Worm (Caenorhabditis elegans) whole organism, L2 larva: ENCODE measurements around the gene col-168.

Source experiments
- C34F6.9 ChIP-seq: fragments of 150-350 bp; optimal IDR thresholded peaks from 2 replicates; lab custom pipeline; 2014; ENCODE audit warnings: missing biosample characterization, missing genetic modification characterization
- F13H6.1 ChIP-seq: sonication (generic microtip); optimal IDR thresholded peaks from 2 replicates; lab custom pipeline; 2016; ENCODE audit warnings: missing genetic modification characterization, missing compliant biosample characterization
- R02D3.7 ChIP-seq: fragments of 150-350 bp; optimal IDR thresholded peaks from 2 replicates; lab custom pipeline; 2014; ENCODE audit warnings: missing biosample characterization, missing genetic modification characterization
- Y55F3AM.14 ChIP-seq: fragments of 200-800 bp; sonication (Bioruptor generic); optimal IDR thresholded peaks from 2 replicates; lab custom pipeline; 2018; ENCODE audit warnings: mild to moderate bottlenecking, missing genetic modification characterization, missing compliant biosample characterization
- ZK546.5 ChIP-seq: sonication (generic microtip); optimal IDR thresholded peaks from 2 replicates; lab custom pipeline; 2017; ENCODE audit warnings: missing biosample characterization, missing genetic modification characterization
- alr-1 ChIP-seq: fragments of 150-350 bp; optimal IDR thresholded peaks from 2 replicates; lab custom pipeline; 2014; ENCODE audit warnings: missing biosample characterization, missing genetic modification characterization
- aly-2 ChIP-seq: fragments of 150-350 bp; optimal IDR thresholded peaks from 2 replicates; lab custom pipeline; 2014; ENCODE audit warnings: missing biosample characterization, missing genetic modification characterization
- ama-1 ChIP-seq: fragments of 150-350 bp; optimal IDR thresholded peaks from 2 replicates; lab custom pipeline; 2018; ENCODE audit warnings: inconsistent platforms
- blmp-1 ChIP-seq: sonication (generic microtip); optimal IDR thresholded peaks from 2 replicates; lab custom pipeline; 2017; ENCODE audit warnings: missing genetic modification characterization, mild to moderate bottlenecking, missing compliant biosample characterization, antibody characterized with exemption, moderate library complexity; ENCODE audit not compliant: insufficient read depth
- ceh-16 ChIP-seq: fragments of 150-350 bp; optimal IDR thresholded peaks from 2 replicates; lab custom pipeline; 2014; ENCODE audit warnings: missing biosample characterization, missing genetic modification characterization
- ceh-82 ChIP-seq: fragments of 150-350 bp; optimal IDR thresholded peaks from 2 replicates; lab custom pipeline; 2014; ENCODE audit warnings: missing biosample characterization, missing genetic modification characterization
- crh-2 ChIP-seq: sonication (generic microtip); optimal IDR thresholded peaks from 2 replicates; lab custom pipeline; 2017; ENCODE audit warnings: missing biosample characterization, missing genetic modification characterization
- dmd-4 ChIP-seq: sonication (generic microtip); optimal IDR thresholded peaks from 2 replicates; lab custom pipeline; 2017; ENCODE audit warnings: missing biosample characterization, missing genetic modification characterization
- egl-27 ChIP-seq: sonication (generic microtip); optimal IDR thresholded peaks from 3 replicates; lab custom pipeline; 2017; ENCODE audit warnings: missing biosample characterization, missing genetic modification reagents, missing genetic modification characterization
- elt-1 ChIP-seq: fragments of 150-350 bp; optimal IDR thresholded peaks from 2 replicates; lab custom pipeline; 2014; ENCODE audit warnings: missing biosample characterization, missing genetic modification characterization
- elt-3 ChIP-seq: sonication (generic microtip); optimal IDR thresholded peaks from 2 replicates; lab custom pipeline; 2017; ENCODE audit warnings: missing biosample characterization, missing genetic modification characterization
- fos-1 ChIP-seq: fragments of 150-350 bp; optimal IDR thresholded peaks from 2 replicates; lab custom pipeline; 2014; ENCODE audit warnings: missing biosample characterization, missing genetic modification characterization
- gmeb-1 ChIP-seq: fragments of 150-350 bp; optimal IDR thresholded peaks from 2 replicates; lab custom pipeline; 2014; ENCODE audit warnings: missing biosample characterization, missing genetic modification characterization
- lin-11 ChIP-seq: fragments of 150-350 bp; sonication (generic microtip); optimal IDR thresholded peaks from 2 replicates; lab custom pipeline; 2014; ENCODE audit warnings: missing biosample characterization, missing genetic modification characterization, inconsistent platforms, mixed read lengths
- lin-13 ChIP-seq: fragments of 150-350 bp; optimal IDR thresholded peaks from 2 replicates; lab custom pipeline; 2014; ENCODE audit warnings: missing biosample characterization, missing genetic modification reagents, missing genetic modification characterization
- lin-39 ChIP-seq: fragments of 150-350 bp; optimal IDR thresholded peaks from 2 replicates; lab custom pipeline; 2014; ENCODE audit warnings: missing biosample characterization, missing genetic modification reagents, missing genetic modification characterization
- lsy-2 ChIP-seq, 2 experiments: fragments of 150-350 bp in 1 of 2; sonication (generic microtip) in 1 of 2; optimal IDR thresholded peaks; 2 replicates each; lab custom pipeline; 2014 to 2017; ENCODE audit warnings: missing biosample characterization in 2 of 2, missing genetic modification characterization in 2 of 2
- mab-5 ChIP-seq: fragments of 150-350 bp; optimal IDR thresholded peaks from 2 replicates; lab custom pipeline; 2014; ENCODE audit warnings: missing biosample characterization, missing genetic modification characterization
- mbf-1 ChIP-seq: sonication (generic microtip); optimal IDR thresholded peaks from 2 replicates; lab custom pipeline; 2017; ENCODE audit warnings: missing biosample characterization, missing genetic modification characterization
- mdl-1 ChIP-seq, 2 experiments: fragments of 150-350 bp in 1 of 2; sonication (generic microtip) in 1 of 2; optimal IDR thresholded peaks; 2 replicates each; lab custom pipeline; 2017; ENCODE audit warnings: missing biosample characterization in 2 of 2, missing genetic modification characterization in 2 of 2
- nhr-10 ChIP-seq: sonication (generic microtip); optimal IDR thresholded peaks from 2 replicates; lab custom pipeline; 2017; ENCODE audit warnings: missing biosample characterization, missing genetic modification characterization
- nhr-11 ChIP-seq: fragments of 150-350 bp; optimal IDR thresholded peaks from 2 replicates; lab custom pipeline; 2014; ENCODE audit warnings: missing biosample characterization, missing genetic modification characterization
- nhr-12 ChIP-seq: fragments of 150-350 bp; optimal IDR thresholded peaks from 2 replicates; lab custom pipeline; 2014; ENCODE audit warnings: missing biosample characterization, missing genetic modification characterization
- nhr-129 ChIP-seq: fragments of 150-350 bp; optimal IDR thresholded peaks from 2 replicates; lab custom pipeline; 2014; ENCODE audit warnings: missing biosample characterization, missing genetic modification characterization
- nhr-21 ChIP-seq: fragments of 150-350 bp; optimal IDR thresholded peaks from 2 replicates; lab custom pipeline; 2014; ENCODE audit warnings: missing biosample characterization, missing genetic modification characterization
- nhr-23 ChIP-seq: fragments of 150-350 bp; optimal IDR thresholded peaks from 2 replicates; lab custom pipeline; 2014; ENCODE audit warnings: missing biosample characterization, missing genetic modification reagents, missing genetic modification characterization
- nhr-237 ChIP-seq: fragments of 150-350 bp; optimal IDR thresholded peaks from 2 replicates; lab custom pipeline; 2014; ENCODE audit warnings: missing biosample characterization, missing genetic modification characterization
- nhr-25 ChIP-seq: fragments of 150-350 bp; sonication (generic microtip); optimal IDR thresholded peaks from 3 replicates; lab custom pipeline; 2014; ENCODE audit warnings: missing biosample characterization, missing genetic modification characterization
- nhr-6 ChIP-seq: fragments of 150-350 bp; optimal IDR thresholded peaks from 2 replicates; lab custom pipeline; 2014; ENCODE audit warnings: missing biosample characterization, missing genetic modification characterization
- nhr-77 ChIP-seq: fragments of 150-350 bp; optimal IDR thresholded peaks from 2 replicates; lab custom pipeline; 2014; ENCODE audit warnings: missing biosample characterization, missing genetic modification characterization
- peb-1 ChIP-seq: fragments of 150-350 bp; optimal IDR thresholded peaks from 2 replicates; lab custom pipeline; 2014; ENCODE audit warnings: missing biosample characterization, missing genetic modification characterization
- sem-4 ChIP-seq: fragments of 150-350 bp; optimal IDR thresholded peaks from 2 replicates; lab custom pipeline; 2014; ENCODE audit warnings: missing biosample characterization, missing genetic modification reagents, missing genetic modification characterization
- skn-1 ChIP-seq: sonication (generic microtip); optimal IDR thresholded peaks from 2 replicates; lab custom pipeline; 2017; ENCODE audit warnings: missing biosample characterization, missing genetic modification characterization
- sma-3 ChIP-seq: sonication (generic microtip); optimal IDR thresholded peaks from 2 replicates; lab custom pipeline; 2016; ENCODE audit warnings: missing genetic modification reagents, missing genetic modification characterization, missing compliant biosample characterization
- sma-9 ChIP-seq, 2 experiments: fragments of 150-350 bp in 1 of 2; sonication (generic microtip) in 1 of 2; optimal IDR thresholded peaks; 2 replicates each; lab custom pipeline; 2014 to 2016; ENCODE audit warnings: missing genetic modification characterization in 2 of 2, mild to moderate bottlenecking in 1 of 2, missing biosample characterization in 1 of 2, missing compliant biosample characterization in 1 of 2, missing genetic modification reagents in 1 of 2, moderate library complexity in 1 of 2
- snpc-4 ChIP-seq: fragments of 150-350 bp; optimal IDR thresholded peaks from 2 replicates; lab custom pipeline; 2014; ENCODE audit warnings: missing biosample characterization, missing genetic modification characterization
- unc-39 ChIP-seq: fragments of 150-350 bp; optimal IDR thresholded peaks from 2 replicates; lab custom pipeline; 2014; ENCODE audit warnings: missing biosample characterization, missing genetic modification characterization
- unc-55 ChIP-seq: fragments of 150-350 bp; sonication (generic microtip); optimal IDR thresholded peaks from 3 replicates; lab custom pipeline; 2014; ENCODE audit warnings: missing biosample characterization, missing genetic modification reagents, missing genetic modification characterization
- unc-62 ChIP-seq: fragments of 150-350 bp; optimal IDR thresholded peaks from 2 replicates; lab custom pipeline; 2014; ENCODE audit warnings: missing biosample characterization, missing genetic modification reagents, missing genetic modification characterization
- zag-1 ChIP-seq: fragments of 150-350 bp; optimal IDR thresholded peaks from 2 replicates; lab custom pipeline; 2014; ENCODE audit warnings: missing biosample characterization, missing genetic modification characterization
- ztf-1 ChIP-seq: fragments of 200-800 bp; sonication (Bioruptor generic); conservative IDR thresholded peaks from 2 replicates; pipeline ENCODE4 v1.3.6; 2022; ENCODE audit warnings: missing genetic modification characterization, missing compliant biosample characterization
- ztf-11 ChIP-seq: sonication (generic microtip); optimal IDR thresholded peaks from 2 replicates; lab custom pipeline; 2017; ENCODE audit warnings: missing biosample characterization, missing genetic modification characterization
- ztf-4 ChIP-seq: fragments of 150-350 bp; optimal IDR thresholded peaks from 2 replicates; lab custom pipeline; 2014; ENCODE audit warnings: missing biosample characterization, missing genetic modification characterization

col-168 gene

ce11 chrX:6292812-6293211 is 33.4 kb upstream of the col-168 start, which contains the start of gene mom-1:
mom-1 (plus strand) TSS chrX:6293112.
- no peak for TF ChIP-seq ztf-1 (GFP tag; lab: Robert Waterston, UW)
- no peak for TF ChIP-seq sma-3
- TF ChIP-seq nhr-21, result no peak
- no peak for TF ChIP-seq unc-55
- TF ChIP-seq ztf-4 (tag; lab: Kevin White, UChicago), result no peak
- no peak for TF ChIP-seq elt-3
- TF ChIP-seq nhr-77 (tag; lab: Kevin White, UChicago), result no peak
- TF ChIP-seq sma-9 (GFP tag; optimal IDR thresholded peaks at IDR 0.05; lab: Kevin White, UChicago), result no peak
- TF ChIP-seq sma-9 (tag; optimal IDR thresholded peaks at IDR 0.05; lab: Kevin White, UChicago), result no peak
- TF ChIP-seq peb-1 (tag; lab: Kevin White, UChicago), result no peak
- no peak for TF ChIP-seq snpc-4 (tag; lab: Kevin White, UChicago)
- TF ChIP-seq R02D3.7 (tag; lab: Kevin White, UChicago), result no peak
- TF ChIP-seq sem-4, result no peak
- no peak for TF ChIP-seq crh-2 (tag; lab: Kevin White, UChicago)
- no peak for TF ChIP-seq alr-1 (tag; lab: Kevin White, UChicago)
- TF ChIP-seq ztf-11 (tag; lab: Kevin White, UChicago), result no peak
- no peak for TF ChIP-seq mab-5 (tag; lab: Kevin White, UChicago)
- TF ChIP-seq, all 48 proteins: peak for 0

ce11 chrX:6296402-6296844 is 29.8 kb upstream of the col-168 start:
- TF ChIP-seq ztf-11 (tag; lab: Kevin White, UChicago) (peak; percentile 84), mab-5 (tag; lab: Kevin White, UChicago) (peak; percentile 99), dmd-4 (tag; lab: Kevin White, UChicago) (peak; percentile 81), nhr-21 (peak; percentile 100), fos-1 (peak; percentile 99), elt-1 (tag; lab: Kevin White, UChicago) (peak; percentile 50), snpc-4 (tag; lab: Kevin White, UChicago) (peak; percentile 88), Y55F3AM.14 (GFP tag; lab: Kevin White, UChicago) (peak; percentile 95), egl-27 (tag; lab: Kevin White, UChicago) (peak; percentile 99), mbf-1 (tag; lab: Kevin White, UChicago) (peak; percentile 77), nhr-237 (peak; percentile 99), ceh-82 (tag; lab: Kevin White, UChicago) (peak; percentile 99), C34F6.9 (peak; percentile 98), blmp-1 (tag; lab: Kevin White, UChicago) (peak; percentile 82), mdl-1 (tag; optimal IDR thresholded peaks at IDR 0.05; lab: Kevin White, UChicago) (peak; percentile 94 to 96), unc-62 (GFP tag; lab: Kevin White, UChicago) (peak; percentile 94), aly-2 (peak; percentile 87), zag-1 (peak; percentile 98), nhr-12 (tag; lab: Kevin White, UChicago) (peak; percentile 70), F13H6.1 (tag; lab: Kevin White, UChicago) (peak; percentile 99), peb-1 (tag; lab: Kevin White, UChicago) (peak; percentile 50), nhr-6 (tag; lab: Kevin White, UChicago) (peak; percentile 99), unc-55 (peak; percentile 100), lin-13 (GFP tag; lab: Kevin White, UChicago) (peak; percentile 99), nhr-10 (tag; lab: Kevin White, UChicago) (peak; percentile 99), nhr-23 (no peak), lsy-2 (tag; optimal IDR thresholded peaks at IDR 0.05; lab: Kevin White, UChicago) (peak; percentile 97), nhr-129 (tag; lab: Kevin White, UChicago) (peak; percentile 100), ztf-1 (GFP tag; lab: Robert Waterston, UW) (peak; percentile 95), ztf-4 (tag; lab: Kevin White, UChicago) (peak; percentile 97), elt-3 (peak; percentile 95), unc-39 (peak; percentile 97), nhr-25 (peak; percentile 99), sma-9 (GFP tag; optimal IDR thresholded peaks at IDR 0.05; lab: Kevin White, UChicago) (peak; percentile 99), sma-9 (tag; optimal IDR thresholded peaks at IDR 0.05; lab: Kevin White, UChicago) (peak; percentile 95), ceh-16 (tag; lab: Kevin White, UChicago) (peak; percentile 99), skn-1 (tag; lab: Kevin White, UChicago) (peak; percentile 86), crh-2 (tag; lab: Kevin White, UChicago) (peak; percentile 100), nhr-11 (tag; lab: Kevin White, UChicago) (peak; percentile 76), lin-39 (peak; percentile 93), ZK546.5 (peak; percentile 88), nhr-77 (tag; lab: Kevin White, UChicago) (peak; percentile 97), R02D3.7 (tag; lab: Kevin White, UChicago) (peak; percentile 81), lin-11 (tag; lab: Kevin White, UChicago) (peak; percentile 99), sma-3 (peak; percentile 99), gmeb-1 (peak; percentile 96), alr-1 (tag; lab: Kevin White, UChicago) (no peak), ama-1 (lab: Kevin White, UChicago) (peak; percentile 56), sem-4 (peak; percentile 97)
- TF ChIP-seq, all 48 proteins: peak for 46
